Worm (Caenorhabditis elegans): ENCODE results near the gene F54H12.5.

Gene F54H12.5

DNA sequence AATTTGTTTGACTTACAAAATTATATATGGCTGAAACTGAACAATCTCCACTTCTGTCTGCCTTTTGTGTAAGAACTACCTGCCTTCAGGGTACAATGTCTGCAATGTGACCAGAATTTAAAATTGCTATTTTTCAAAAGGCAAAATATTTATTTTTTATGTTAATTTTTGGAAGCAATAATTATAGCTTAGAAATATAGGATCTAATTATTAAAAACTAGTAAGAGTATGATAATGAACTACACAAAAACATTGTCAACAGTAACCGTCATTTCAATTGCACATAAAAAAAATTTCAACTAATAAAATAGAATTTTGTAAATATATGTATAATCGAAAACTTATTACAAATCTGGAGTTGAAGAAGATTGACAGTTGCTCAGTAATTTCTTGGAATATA, 15.0 kb downstream of the F54H12.5 start, which contains the start of gene C29E4.9:
C29E4.9 (minus strand) TSS at position 101 of the 400 bp plus-strand sequence.
- TF ChIP-seq nhr-19 (GFP tag; conservative IDR thresholded peaks at IDR 0.05) (no peak), ceh-63 (GFP tag; optimal IDR thresholded peaks at IDR 0.05) (no peak), aha-1 (tag; optimal IDR thresholded peaks at IDR 0.05) (no peak), efl-1 (optimal IDR thresholded peaks at IDR 0.05) (no peak), efl-1 (GFP tag; optimal IDR thresholded peaks at IDR 0.05 in 1 of 2) (peak in 1 of 2 experiments; percentile 43)

- TF ChIP-seq ceh-63 (GFP tag; optimal IDR thresholded peaks at IDR 0.05): no peak
- TF ChIP-seq mef-2 (tag; optimal IDR thresholded peaks at IDR 0.05): no peak
- no peak for TF ChIP-seq elt-2 (tag; optimal IDR thresholded peaks at IDR 0.05)
- no peak for TF ChIP-seq irx-1 (tag; optimal IDR thresholded peaks at IDR 0.05)
- no peak for TF ChIP-seq fkh-10 (GFP tag; optimal IDR thresholded peaks at IDR 0.05)
- no peak for TF ChIP-seq snpc-4 (tag; optimal IDR thresholded peaks at IDR 0.05)
- TF ChIP-seq ztf-11 (tag; optimal IDR thresholded peaks at IDR 0.05): no peak
- no peak for TF ChIP-seq elt-3 (tag; optimal IDR thresholded peaks at IDR 0.05)
- no peak for TF ChIP-seq ets-5 (GFP tag; IDR thresholded peaks at IDR 0.05)
Measured at ce11 chrIII:7953208-7953607, 18.8 kb downstream of the F54H12.5 start, which contains the start of gene let-754. TSS of gene let-754 (minus strand) at chrIII:7953308.

DNA sequence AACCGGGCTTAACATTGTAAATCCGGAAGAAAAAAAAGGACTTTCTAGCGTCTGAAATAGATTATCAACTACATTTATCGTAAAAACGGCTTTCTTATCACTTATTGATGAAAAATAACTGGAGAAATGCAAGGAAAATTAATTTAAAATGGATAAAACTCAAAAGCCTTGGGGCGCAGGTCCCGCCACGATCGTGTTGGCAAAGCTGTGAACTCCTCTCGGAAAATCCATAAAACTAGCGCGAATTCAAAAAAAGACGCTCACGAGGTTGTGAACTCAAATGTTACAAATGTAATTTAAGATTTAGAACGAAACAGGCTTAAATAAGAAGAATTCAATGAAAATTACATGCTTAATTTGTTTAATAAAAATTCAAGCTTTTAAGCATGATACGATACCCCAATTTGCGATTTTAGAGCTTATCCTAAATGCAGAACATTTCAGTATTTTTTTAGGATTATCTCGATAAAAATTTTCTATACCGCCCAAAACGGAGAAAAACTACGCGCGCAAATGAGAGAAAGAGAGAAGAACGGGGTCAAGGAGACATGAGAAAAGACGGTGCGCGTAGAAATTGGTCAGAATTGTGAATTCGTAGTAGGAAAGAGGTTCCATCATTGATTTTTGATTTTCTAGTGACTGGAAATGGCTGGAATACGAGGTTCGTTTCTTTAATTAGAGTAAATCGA, 19.7 kb downstream of the F54H12.5 start, which contains the start of gene C29E4.15:
C29E4.15 (plus strand) TSS at position 547 of the 689 bp plus-strand sequence.
- TF ChIP-seq isw-1 (GFP tag; IDR thresholded peaks at IDR 0.05) (peak; percentile 33; the same call in 1 of the 2 replicates), blmp-1 (tag; optimal IDR thresholded peaks at IDR 0.05) (peak; percentile 64), lsy-2 (tag; optimal IDR thresholded peaks at IDR 0.05) (peak; percentile 53 to 73), tbx-2 (tag; optimal IDR thresholded peaks at IDR 0.05) (peak; percentile 21), elt-2 (tag; optimal IDR thresholded peaks at IDR 0.05) (no peak), nhr-28 (tag; optimal IDR thresholded peaks at IDR 0.05) (no peak), pag-3 (tag; optimal IDR thresholded peaks at IDR 0.05; ENCODE audit: borderline replicate concordance, insufficient read depth) (no peak), snu-23 (GFP tag; optimal IDR thresholded peaks at IDR 0.05) (peak; percentile 58), mdl-1 (tag; optimal IDR thresholded peaks at IDR 0.05) (peak in 1 of 2 experiments; percentile 24), nhr-19 (GFP tag; conservative IDR thresholded peaks at IDR 0.05) (peak; percentile 52), dpl-1 (GFP tag; optimal IDR thresholded peaks at IDR 0.05) (peak; percentile 79 to 92 (median 84)), nhr-71 (tag; optimal IDR thresholded peaks at IDR 0.05) (peak; percentile 70), sptf-1 (tag; optimal IDR thresholded peaks at IDR 0.05) (no peak), ztf-4 (tag; optimal IDR thresholded peaks at IDR 0.05) (no peak), skn-1 (tag; optimal IDR thresholded peaks at IDR 0.05) (peak; percentile 34), C16A3.4 (tag; optimal IDR thresholded peaks at IDR 0.05) (no peak), nhr-20 (tag; optimal IDR thresholded peaks at IDR 0.05) (peak; percentile 48), unc-86 (tag; optimal IDR thresholded peaks at IDR 0.05) (peak; percentile 40), lin-35 (GFP tag; optimal IDR thresholded peaks at IDR 0.05) (peak; percentile 74 to 91), tlp-1 (tag; optimal IDR thresholded peaks at IDR 0.05) (no peak), nhr-77 (tag; optimal IDR thresholded peaks at IDR 0.05) (no peak), nhr-47 (tag; optimal IDR thresholded peaks at IDR 0.05) (peak; percentile 58), lin-15B (tag; optimal IDR thresholded peaks at IDR 0.05) (peak; percentile 17), efl-1 (optimal IDR thresholded peaks at IDR 0.05) (peak; percentile 92), efl-1 (GFP tag; optimal IDR thresholded peaks at IDR 0.05 in 1 of 2) (peak; percentile 90 to 98), sup-37 (GFP tag; optimal IDR thresholded peaks at IDR 0.05) (no peak), fkh-8 (tag; optimal IDR thresholded peaks at IDR 0.05) (peak; percentile 29), xbp-1 (tag; optimal IDR thresholded peaks at IDR 0.05) (peak; percentile 37), unc-62 (GFP tag; optimal IDR thresholded peaks at IDR 0.05) (no peak), F16B12.6 (tag; optimal IDR thresholded peaks at IDR 0.05) (peak; percentile 30), ceh-82 (tag; optimal IDR thresholded peaks at IDR 0.05) (peak in 1 of 3 experiments; percentile 43), swsn-7 (tag; optimal IDR thresholded peaks at IDR 0.05) (peak; percentile 47), rnt-1 (tag; optimal IDR thresholded peaks at IDR 0.05) (peak; percentile 68)
